Worm (Caenorhabditis elegans) whole organism, young adult: ENCODE data around the gene vps-54.

Source experiments
- B0019.2 ChIP-seq: fragments of 200-800 bp; sonication (Bioruptor generic); conservative IDR thresholded peaks from 2 replicates; pipeline ENCODE4 v1.3.6; 2022; ENCODE audit warnings: missing genetic modification reagents, missing genetic modification characterization, missing compliant biosample characterization
- B0261.1 ChIP-seq: sonication (generic microtip); optimal IDR thresholded peaks from 2 replicates; lab custom pipeline; 2016; ENCODE audit warnings: mild to moderate bottlenecking, missing genetic modification characterization, moderate library complexity, missing compliant biosample characterization
- C06A6.2 ChIP-seq: fragments of 200-800 bp; sonication (Bioruptor generic); conservative IDR thresholded peaks from 2 replicates; pipeline ENCODE4 v1.3.6; 2022; ENCODE audit warnings: missing genetic modification characterization, missing compliant biosample characterization
- C17E4.6 ChIP-seq: fragments of 200-800 bp; sonication (Bioruptor generic); IDR thresholded peaks from 2 replicates; pipeline ENCODE4 v1.3.6; 2022; ENCODE audit warnings: missing genetic modification reagents, missing genetic modification characterization, missing compliant biosample characterization
- F10E7.11 ChIP-seq: sonication (generic microtip); optimal IDR thresholded peaks from 2 replicates; lab custom pipeline; 2017; ENCODE audit warnings: mild to moderate bottlenecking, missing genetic modification characterization, moderate library complexity, missing compliant biosample characterization
- F22D6.2 ChIP-seq: sonication (generic microtip); optimal IDR thresholded peaks from 2 replicates; lab custom pipeline; 2016; ENCODE audit warnings: mild to moderate bottlenecking, missing genetic modification characterization, missing compliant biosample characterization
- F37B4.10 ChIP-seq: fragments of 200-800 bp; sonication (Bioruptor generic); IDR thresholded peaks from 2 replicates; pipeline ENCODE4 v1.3.6; 2022; ENCODE audit warnings: missing genetic modification characterization, missing compliant biosample characterization
- F49E8.2 ChIP-seq: sonication (generic microtip); optimal IDR thresholded peaks from 3 replicates; lab custom pipeline; 2017; ENCODE audit warnings: missing genetic modification characterization, mild to moderate bottlenecking, missing compliant biosample characterization, antibody characterized with exemption, moderate library complexity; ENCODE audit not compliant: insufficient read depth
- F55B11.4 ChIP-seq: sonication (generic microtip); optimal IDR thresholded peaks from 2 replicates; lab custom pipeline; 2016; ENCODE audit warnings: missing compliant biosample characterization, missing genetic modification characterization, borderline replicate concordance; ENCODE audit not compliant: insufficient read depth
- F57A8.1 ChIP-seq: fragments of 200-800 bp; sonication (Bioruptor generic); optimal IDR thresholded peaks from 2 replicates; lab custom pipeline; 2018; ENCODE audit warnings: mild to moderate bottlenecking, missing genetic modification characterization, moderate library complexity, missing compliant biosample characterization
- F57C9.4 ChIP-seq: sonication (generic microtip); optimal IDR thresholded peaks from 2 replicates; lab custom pipeline; 2017; ENCODE audit warnings: mild to moderate bottlenecking, missing genetic modification characterization, missing compliant biosample characterization
- K12H6.12 ChIP-seq: fragments of 200-800 bp; sonication (Bioruptor generic); optimal IDR thresholded peaks from 2 replicates; lab custom pipeline; 2018; ENCODE audit warnings: mild to moderate bottlenecking, missing genetic modification characterization, missing compliant biosample characterization
- T26A5.8 ChIP-seq: sonication (generic microtip); optimal IDR thresholded peaks from 2 replicates; lab custom pipeline; 2016; ENCODE audit warnings: missing genetic modification characterization, missing compliant biosample characterization
- Y53F4B.3 ChIP-seq: fragments of 200-800 bp; sonication (Bioruptor generic); IDR thresholded peaks from 2 replicates; pipeline ENCODE4 v1.3.6; 2022; ENCODE audit warnings: missing genetic modification reagents, missing genetic modification characterization, missing compliant biosample characterization
- Y79H2A.3 ChIP-seq: fragments of 200-800 bp; sonication (Bioruptor generic); conservative IDR thresholded peaks from 2 replicates; pipeline ENCODE4 v1.3.6; 2022; ENCODE audit warnings: missing genetic modification reagents, missing genetic modification characterization, missing compliant biosample characterization
- ZK185.1 ChIP-seq: sonication (generic microtip); optimal IDR thresholded peaks from 2 replicates; lab custom pipeline; 2016; ENCODE audit warnings: mild to moderate bottlenecking, missing genetic modification characterization, missing compliant biosample characterization; ENCODE audit not compliant: poor library complexity, severe bottlenecking
- akir-1 ChIP-seq: fragments of 200-800 bp; sonication (Bioruptor generic); optimal IDR thresholded peaks from 2 replicates; lab custom pipeline; 2018; ENCODE audit warnings: mild to moderate bottlenecking, missing genetic modification characterization, moderate library complexity, missing compliant biosample characterization
- aptf-2 ChIP-seq: fragments of 200-800 bp; sonication (Bioruptor generic); conservative IDR thresholded peaks from 2 replicates; pipeline ENCODE4 v1.3.6; 2022; ENCODE audit warnings: missing genetic modification reagents, missing genetic modification characterization, missing compliant biosample characterization
- athp-1 ChIP-seq: sonication (generic microtip); optimal IDR thresholded peaks from 2 replicates; lab custom pipeline; 2017; ENCODE audit warnings: mild to moderate bottlenecking, missing genetic modification characterization, missing compliant biosample characterization
- attf-6 ChIP-seq: fragments of 200-800 bp; sonication (Bioruptor generic); IDR thresholded peaks from 2 replicates; pipeline ENCODE4 v1.3.6; 2022; ENCODE audit warnings: missing genetic modification reagents, missing genetic modification characterization, missing compliant biosample characterization
- cebp-1 ChIP-seq, 2 experiments: fragments of 200-800 bp in 1 of 2; sonication (Bioruptor generic) in 1 of 2; sonication (generic microtip) in 1 of 2; IDR thresholded peaks in 1 of 2; optimal IDR thresholded peaks in 1 of 2; 2 replicates each; pipeline versions ENCODE4 v1.3.6 to Lab custom; 2017 to 2022; ENCODE audit warnings: missing compliant biosample characterization in 2 of 2, missing genetic modification characterization in 2 of 2, mild to moderate bottlenecking in 1 of 2, missing genetic modification reagents in 1 of 2, moderate library complexity in 1 of 2
- ceh-79 ChIP-seq: sonication (generic microtip); optimal IDR thresholded peaks from 2 replicates; lab custom pipeline; 2017; ENCODE audit warnings: mild to moderate bottlenecking, missing genetic modification characterization, missing compliant biosample characterization
- ceh-91 ChIP-seq: fragments of 200-800 bp; sonication (Bioruptor generic); IDR thresholded peaks from 2 replicates; pipeline ENCODE4 v1.3.6; 2022; ENCODE audit warnings: missing genetic modification reagents, missing genetic modification characterization, missing compliant biosample characterization
- chd-7 ChIP-seq: sonication (generic microtip); optimal IDR thresholded peaks from 2 replicates; lab custom pipeline; 2016; ENCODE audit warnings: mild to moderate bottlenecking, missing genetic modification characterization, moderate library complexity, missing compliant biosample characterization
- dpff-1 ChIP-seq: sonication (generic microtip); optimal IDR thresholded peaks from 2 replicates; lab custom pipeline; 2017; ENCODE audit warnings: mild to moderate bottlenecking, missing genetic modification characterization, missing compliant biosample characterization
- hlh-26 ChIP-seq: fragments of 200-800 bp; sonication (Bioruptor generic); conservative IDR thresholded peaks from 2 replicates; pipeline ENCODE4 v1.3.6; 2022; ENCODE audit warnings: missing genetic modification reagents, missing genetic modification characterization, missing compliant biosample characterization
- hmg-1.2 ChIP-seq: fragments of 200-800 bp; sonication (Bioruptor generic); IDR thresholded peaks from 2 replicates; pipeline ENCODE4 v1.3.6; 2022; ENCODE audit warnings: missing genetic modification reagents, missing genetic modification characterization, missing compliant biosample characterization
- let-526 ChIP-seq: fragments of 200-800 bp; sonication (Bioruptor generic); IDR thresholded peaks from 2 replicates; pipeline ENCODE4 v1.3.6; 2022; ENCODE audit warnings: missing genetic modification reagents, missing genetic modification characterization, missing compliant biosample characterization
- lin-35 ChIP-seq, 3 experiments: fragments of 150-350 bp in 2 of 3; sonication (generic microtip) in 1 of 3; optimal IDR thresholded peaks; 2 replicates each; lab custom pipeline; 2014 to 2018; ENCODE audit warnings: missing biosample characterization in 3 of 3, missing genetic modification characterization in 3 of 3, missing genetic modification reagents in 3 of 3
- lsl-1 ChIP-seq: fragments of 200-800 bp; sonication (Bioruptor generic); optimal IDR thresholded peaks from 2 replicates; lab custom pipeline; 2018; ENCODE audit warnings: mild to moderate bottlenecking, missing genetic modification characterization, moderate library complexity, missing compliant biosample characterization
- lsy-27 ChIP-seq: sonication (generic microtip); optimal IDR thresholded peaks from 2 replicates; lab custom pipeline; 2017; ENCODE audit warnings: missing genetic modification characterization, mild to moderate bottlenecking, missing compliant biosample characterization, antibody characterized with exemption, missing genotype, borderline replicate concordance; ENCODE audit not compliant: insufficient read depth
- madf-10 ChIP-seq: sonication (generic microtip); optimal IDR thresholded peaks from 2 replicates; lab custom pipeline; 2016; ENCODE audit warnings: mild to moderate bottlenecking, missing genetic modification characterization, missing compliant biosample characterization
- madf-3 ChIP-seq: fragments of 200-800 bp; sonication (Bioruptor generic); IDR thresholded peaks from 2 replicates; pipeline ENCODE4 v1.3.6; 2022; ENCODE audit warnings: missing genetic modification reagents, missing genetic modification characterization, missing compliant biosample characterization
- madf-6 ChIP-seq: fragments of 200-800 bp; sonication (Bioruptor generic); IDR thresholded peaks from 2 replicates; pipeline ENCODE4 v1.3.6; 2022; ENCODE audit warnings: missing genetic modification reagents, missing genetic modification characterization, missing compliant biosample characterization
- nhr-80 ChIP-seq: sonication (generic microtip); optimal IDR thresholded peaks from 2 replicates; lab custom pipeline; 2016; ENCODE audit warnings: missing genetic modification characterization, missing compliant biosample characterization
- pha-4 ChIP-seq: fragments of 150-350 bp; sonication (generic microtip); optimal IDR thresholded peaks from 2 replicates; lab custom pipeline; 2014; ENCODE audit warnings: missing biosample characterization, missing genetic modification reagents, missing genetic modification characterization
- rec-8 ChIP-seq, 2 experiments: sonication (generic microtip); optimal IDR thresholded peaks; 2 replicates each; lab custom pipeline; 2016; ENCODE audit warnings: mild to moderate bottlenecking in 2 of 2, missing genetic modification characterization in 2 of 2, missing genetic modification reagents in 2 of 2, missing genotype in 2 of 2, missing biosample characterization in 1 of 2, missing compliant biosample characterization in 1 of 2, moderate library complexity in 1 of 2
- rpc-1 ChIP-seq, 2 experiments: fragments of 150-350 bp in 1 of 2; sonication (generic microtip) in 1 of 2; optimal IDR thresholded peaks; 2 replicates each; lab custom pipeline; 2014 to 2018; ENCODE audit warnings: missing biosample characterization in 1 of 2, missing genetic modification characterization in 1 of 2, missing genetic modification reagents in 1 of 2, missing genotype in 1 of 2
- sdz-38 ChIP-seq: sonication (generic microtip); optimal IDR thresholded peaks from 2 replicates; lab custom pipeline; 2016; ENCODE audit warnings: missing genotype, missing genetic modification characterization, missing compliant biosample characterization
- snpc-3.4 ChIP-seq: sonication (generic microtip); optimal IDR thresholded peaks from 2 replicates; lab custom pipeline; 2017; ENCODE audit warnings: missing genetic modification characterization, mild to moderate bottlenecking, missing compliant biosample characterization, antibody characterized with exemption, moderate library complexity, missing genotype, missing genetic modification reagents
- snpc-4 ChIP-seq, 5 experiments: fragments of 150-350 bp in 1 of 5; sonication (generic microtip) in 4 of 5; optimal IDR thresholded peaks; 2 replicates each; lab custom pipeline; 2014 to 2018; ENCODE audit warnings: missing genetic modification characterization in 5 of 5, missing biosample characterization in 3 of 5, antibody characterized with exemption in 2 of 5, mild to moderate bottlenecking in 2 of 5, missing compliant biosample characterization in 2 of 5, missing genotype in 2 of 5, moderate library complexity in 2 of 5, missing genetic modification reagents in 1 of 5
- unc-62 ChIP-seq: fragments of 150-350 bp; optimal IDR thresholded peaks from 2 replicates; lab custom pipeline; 2014; ENCODE audit warnings: missing biosample characterization, missing genetic modification reagents, missing genetic modification characterization
- zfh-2 ChIP-seq: fragments of 200-800 bp; sonication (Bioruptor generic); conservative IDR thresholded peaks from 2 replicates; pipeline ENCODE4 v1.3.6; 2022; ENCODE audit warnings: missing genetic modification reagents, missing genetic modification characterization, missing compliant biosample characterization
- ztf-22 ChIP-seq: fragments of 200-800 bp; sonication (Bioruptor generic); optimal IDR thresholded peaks from 2 replicates; lab custom pipeline; 2018; ENCODE audit warnings: mild to moderate bottlenecking, missing genetic modification characterization, moderate library complexity, missing compliant biosample characterization
- ztf-3 ChIP-seq: fragments of 200-800 bp; sonication (Bioruptor generic); optimal IDR thresholded peaks from 2 replicates; lab custom pipeline; 2018; ENCODE audit warnings: mild to moderate bottlenecking, missing genetic modification characterization, missing compliant biosample characterization
- ztf-6 ChIP-seq: fragments of 200-800 bp; sonication (Bioruptor generic); IDR thresholded peaks from 2 replicates; pipeline ENCODE4 v1.3.6; 2022; ENCODE audit warnings: missing genetic modification reagents, missing genetic modification characterization, missing compliant biosample characterization

Gene vps-54

DNA sequence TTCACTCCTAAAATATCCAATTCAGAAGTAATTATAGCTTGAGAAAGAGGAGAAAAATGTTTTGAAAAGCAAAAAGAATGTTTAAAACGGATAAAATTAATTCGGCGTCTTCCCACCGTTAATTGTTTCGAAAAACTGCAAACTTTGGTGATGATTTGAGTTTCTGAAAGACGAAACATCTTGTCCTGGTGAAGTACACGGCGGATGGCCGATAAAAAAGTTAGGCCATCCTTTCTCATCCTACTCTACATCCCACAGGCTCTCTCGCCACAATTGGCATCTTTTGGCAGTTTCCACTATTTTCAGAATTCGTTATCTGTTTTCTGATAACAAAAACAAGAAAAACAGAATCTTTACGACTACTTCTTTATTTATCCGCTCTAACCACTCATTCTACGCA is 50.3 kb downstream of the vps-54 start, which contains the start of the genes C35A5.8 and hda-11 (continued):
- no peak for TF ChIP-seq Y53F4B.3 (GFP tag; lab: Robert Waterston, UW)
- peak; percentile 60 for TF ChIP-seq ceh-79
- no peak for TF ChIP-seq dpff-1 (tag; lab: Kevin White, UChicago)
- no peak for TF ChIP-seq attf-6 (GFP tag; lab: Robert Waterston, UW)
- TF ChIP-seq zfh-2 (GFP tag; lab: Robert Waterston, UW): no peak
- peak; percentile 67 for TF ChIP-seq madf-6 (GFP tag; lab: Robert Waterston, UW)
- TF ChIP-seq let-526: peak; percentile 40; the same call in 1 of the 2 replicates
- no peak for TF ChIP-seq F49E8.2
- peak; percentile 67; the same call in 1 of the 2 replicates for TF ChIP-seq hmg-1.2 (GFP tag; lab: Robert Waterston, UW)
- no peak for TF ChIP-seq madf-10 (tag; lab: Kevin White, UChicago)
- peak; percentile 43; the same call in 1 of the 2 replicates for TF ChIP-seq cebp-1 (GFP tag; IDR thresholded peaks at IDR 0.05; lab: Robert Waterston, UW)
- no peak for TF ChIP-seq cebp-1 (tag; optimal IDR thresholded peaks at IDR 0.05; lab: Kevin White, UChicago)
- no peak for TF ChIP-seq F57C9.4 (tag; lab: Kevin White, UChicago)
- peak; percentile 36 for TF ChIP-seq nhr-80 (tag; lab: Kevin White, UChicago)
- TF ChIP-seq F22D6.2 (tag; lab: Kevin White, UChicago): peak; percentile 57
- TF ChIP-seq C06A6.2 (GFP tag; lab: Robert Waterston, UW): no peak
- peak; percentile 52 to 60 for TF ChIP-seq rec-8 (tag; optimal IDR thresholded peaks at IDR 0.05; lab: Kevin White, UChicago)
- TF ChIP-seq lsl-1 (GFP tag; lab: Kevin White, UChicago): peak; percentile 46
- peak; percentile 38 for TF ChIP-seq K12H6.12
- no peak for TF ChIP-seq B0019.2
- TF ChIP-seq F10E7.11 (tag; lab: Kevin White, UChicago): no peak
- TF ChIP-seq C17E4.6: no peak
- TF ChIP-seq ztf-22: no peak
- no peak for TF ChIP-seq F37B4.10 (GFP tag; lab: Robert Waterston, UW)
- TF ChIP-seq akir-1 (GFP tag; lab: Kevin White, UChicago): no peak
- TF ChIP-seq lin-35 (GFP tag; optimal IDR thresholded peaks at IDR 0.05; lab: Kevin White, UChicago): peak in 1 of 3 experiments; percentile 11
- TF ChIP-seq Y79H2A.3 (GFP tag; lab: Robert Waterston, UW): no peak
- TF ChIP-seq T26A5.8 (tag; lab: Kevin White, UChicago): no peak
- no peak for TF ChIP-seq F57A8.1
- no peak for TF ChIP-seq ztf-3
- no peak for TF ChIP-seq athp-1
- TF ChIP-seq rpc-1 (optimal IDR thresholded peaks at IDR 0.05; lab: Kevin White, UChicago): no peak
- no peak for TF ChIP-seq rpc-1 (tag; optimal IDR thresholded peaks at IDR 0.05; lab: Kevin White, UChicago)
- TF ChIP-seq lsy-27 (tag; lab: Kevin White, UChicago): no peak
- peak; percentile 11; the same call in 1 of the 2 replicates for TF ChIP-seq ceh-91
- TF ChIP-seq chd-7 (tag; lab: Kevin White, UChicago): no peak
- TF ChIP-seq, all 124 proteins: peak for 41

DNA sequence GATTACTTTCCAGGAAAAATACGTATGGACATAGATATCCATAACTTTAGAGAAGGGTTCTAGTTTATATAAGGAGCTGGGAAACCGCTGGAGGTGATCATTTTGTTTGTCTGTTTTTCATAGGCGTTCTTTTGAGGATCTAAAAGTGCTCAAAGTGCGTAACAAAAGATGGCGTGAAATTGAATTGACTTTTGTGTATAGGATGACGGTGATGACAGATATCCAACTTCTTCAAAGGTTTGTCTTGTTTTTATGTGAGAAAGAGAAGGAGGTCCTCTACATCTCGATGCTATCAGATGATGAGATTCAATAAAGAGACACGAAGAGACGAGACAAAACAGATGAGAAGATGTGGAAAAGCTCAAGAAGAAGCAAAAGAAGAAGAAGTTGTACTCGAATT is 59.5 kb downstream of the vps-54 start:
- TF ChIP-seq F55B11.4 (tag; lab: Kevin White, UChicago) (no peak), madf-3 (GFP tag; lab: Robert Waterston, UW) (no peak), hmg-1.2 (GFP tag; lab: Robert Waterston, UW) (no peak), ZK185.1 (tag; lab: Kevin White, UChicago) (no peak), attf-6 (GFP tag; lab: Robert Waterston, UW) (no peak), snpc-4 (GFP tag; optimal IDR thresholded peaks at IDR 0.05; lab: Kevin White, UChicago) (no peak), snpc-4 (tag; optimal IDR thresholded peaks at IDR 0.05; lab: Kevin White, UChicago) (no peak), snpc-3.4 (no peak), ztf-6 (GFP tag; lab: Robert Waterston, UW) (no peak), hlh-26 (no peak), sdz-38 (tag; lab: Kevin White, UChicago) (no peak), pha-4 (tag; lab: Kevin White, UChicago) (no peak), unc-62 (GFP tag; lab: Kevin White, UChicago) (no peak), T26A5.8 (tag; lab: Kevin White, UChicago) (no peak), aptf-2 (GFP tag; lab: Robert Waterston, UW) (no peak), B0261.1 (tag; lab: Kevin White, UChicago) (no peak)
